Fruit fly (Drosophila melanogaster) whole organism, embryonic: ENCODE results near the gene Rab9Fa.

ENCODE experiments used
- Aef1 ChIP-seq: fragments of 200-800 bp; sonication (Bioruptor generic); IDR thresholded peaks from 3 replicates; pipeline ENCODE4 v1.3.6; 2022; ENCODE audit warnings: missing biosample characterization, missing genetic modification characterization
- Asciz ChIP-seq: fragments of 200-800 bp; sonication (Bioruptor generic); optimal IDR thresholded peaks from 2 replicates; lab custom pipeline; 2017; ENCODE audit warnings: missing biosample characterization, mild to moderate bottlenecking, missing genetic modification characterization, missing genetic modification reagents
- Bteb2 ChIP-seq: fragments of 200-800 bp; sonication (Bioruptor generic); optimal IDR thresholded peaks from 2 replicates; lab custom pipeline; 2016; ENCODE audit warnings: missing biosample characterization, missing genetic modification characterization
- C15 ChIP-seq: fragments of 200-800 bp; sonication (Bioruptor generic); IDR thresholded peaks from 3 replicates; pipeline ENCODE4 v1.3.6; 2022; ENCODE audit warnings: missing biosample characterization, missing genetic modification characterization
- CG10209 ChIP-seq: fragments of 200-800 bp; sonication (Bioruptor generic); optimal IDR thresholded peaks from 3 replicates; lab custom pipeline; 2017; ENCODE audit warnings: missing biosample characterization, mild to moderate bottlenecking, missing genetic modification characterization, missing genetic modification reagents
- CG10979 ChIP-seq: fragments of 200-800 bp; sonication (Bioruptor generic); optimal IDR thresholded peaks from 2 replicates; lab custom pipeline; 2018; ENCODE audit warnings: missing biosample characterization, mild to moderate bottlenecking, missing genetic modification characterization, moderate library complexity
- CG11398 ChIP-seq: fragments of 200-800 bp; sonication (Bioruptor generic); optimal IDR thresholded peaks from 2 replicates; lab custom pipeline; 2016; ENCODE audit warnings: missing biosample characterization, missing genetic modification characterization
- CG1233 ChIP-seq: fragments of 200-800 bp; sonication (Bioruptor generic); optimal IDR thresholded peaks from 4 replicates; lab custom pipeline; 2018; ENCODE audit warnings: missing biosample characterization, mild to moderate bottlenecking, missing genetic modification characterization
- CG13894 ChIP-seq: fragments of 200-800 bp; sonication (Bioruptor generic); optimal IDR thresholded peaks from 3 replicates; lab custom pipeline; 2018; ENCODE audit warnings: missing biosample characterization, mild to moderate bottlenecking, missing genetic modification characterization, moderate library complexity
- CG15269 ChIP-seq: fragments of 200-800 bp; sonication (Bioruptor generic); optimal IDR thresholded peaks from 2 replicates; lab custom pipeline; 2018; ENCODE audit warnings: missing biosample characterization, mild to moderate bottlenecking, missing genetic modification characterization, moderate library complexity
- CG17359 ChIP-seq: fragments of 200-800 bp; sonication (Bioruptor generic); optimal IDR thresholded peaks from 3 replicates; lab custom pipeline; 2018; ENCODE audit warnings: missing biosample characterization, mild to moderate bottlenecking, missing genetic modification characterization, moderate library complexity
- CG18011 ChIP-seq: fragments of 200-800 bp; sonication (Bioruptor generic); optimal IDR thresholded peaks from 2 replicates; lab custom pipeline; 2017; ENCODE audit warnings: missing biosample characterization, missing genetic modification characterization, mild to moderate bottlenecking, moderate library complexity, missing genotype
- CG2116 ChIP-seq: fragments of 200-800 bp; sonication (Bioruptor generic); optimal IDR thresholded peaks from 3 replicates; lab custom pipeline; 2018; ENCODE audit warnings: missing biosample characterization, mild to moderate bottlenecking, missing genetic modification characterization
- CG2712 ChIP-seq: fragments of 200-800 bp; optimal IDR thresholded peaks from 3 replicates; lab custom pipeline; 2019; ENCODE audit warnings: missing biosample characterization, mild to moderate bottlenecking, missing genetic modification characterization, moderate library complexity
- CG33213 ChIP-seq: fragments of 200-800 bp; sonication (Bioruptor generic); optimal IDR thresholded peaks from 3 replicates; lab custom pipeline; 2016; ENCODE audit warnings: missing biosample characterization, missing genetic modification characterization
- CG34422 ChIP-seq: fragments of 200-800 bp; sonication (Bioruptor generic); IDR thresholded peaks from 3 replicates; pipeline ENCODE4 v1.3.6; 2022; ENCODE audit warnings: missing biosample characterization, missing genetic modification characterization
- CG3838 ChIP-seq: fragments of 200-800 bp; sonication (Bioruptor generic); optimal IDR thresholded peaks from 3 replicates; lab custom pipeline; 2016; ENCODE audit warnings: missing biosample characterization, missing genetic modification characterization
- CG6272 ChIP-seq: fragments of 200-800 bp; sonication (Bioruptor generic); IDR thresholded peaks from 2 replicates; pipeline ENCODE4 v1.3.6; 2022; ENCODE audit warnings: missing biosample characterization, missing genetic modification characterization
- CG6689 ChIP-seq: fragments of 200-800 bp; sonication (Bioruptor generic); IDR thresholded peaks from 2 replicates; pipeline ENCODE4 v1.3.6; 2022; ENCODE audit warnings: missing biosample characterization, missing genetic modification characterization
- CG6765 ChIP-seq: fragments of 200-800 bp; sonication (Bioruptor generic); optimal IDR thresholded peaks from 3 replicates; lab custom pipeline; 2017; ENCODE audit warnings: missing biosample characterization, mild to moderate bottlenecking, missing genetic modification characterization
- CG7372 ChIP-seq: fragments of 200-800 bp; sonication (Bioruptor generic); IDR thresholded peaks from 2 replicates; pipeline ENCODE4 v1.3.6; 2022; ENCODE audit warnings: missing biosample characterization, missing genetic modification characterization
- CG7745 ChIP-seq: fragments of 200-800 bp; sonication (Bioruptor generic); optimal IDR thresholded peaks from 2 replicates; lab custom pipeline; 2018; ENCODE audit warnings: missing biosample characterization, mild to moderate bottlenecking, missing genetic modification characterization, moderate library complexity
- CG8765 ChIP-seq: fragments of 200-800 bp; sonication (Bioruptor generic); IDR thresholded peaks from 2 replicates; pipeline ENCODE4 v1.3.6; 2022; ENCODE audit warnings: missing biosample characterization, missing genetic modification characterization
- Camta ChIP-seq: fragments of 200-800 bp; sonication (Bioruptor generic); optimal IDR thresholded peaks from 2 replicates; lab custom pipeline; 2016; ENCODE audit warnings: missing biosample characterization, missing genetic modification characterization
- Deaf1 ChIP-seq: fragments of 200-800 bp; optimal IDR thresholded peaks from 3 replicates; lab custom pipeline; 2019; ENCODE audit warnings: missing biosample characterization, mild to moderate bottlenecking, missing genetic modification characterization, moderate library complexity
- H15 ChIP-seq: fragments of 200-800 bp; sonication (Bioruptor generic); IDR thresholded peaks from 3 replicates; pipeline ENCODE4 v1.3.6; 2022; ENCODE audit warnings: missing biosample characterization, missing genetic modification characterization
- HHEX ChIP-seq: fragments of 200-800 bp; sonication (Bioruptor generic); optimal IDR thresholded peaks from 3 replicates; lab custom pipeline; 2017; ENCODE audit warnings: missing biosample characterization, mild to moderate bottlenecking, missing genetic modification characterization, missing genetic modification reagents
- HmgD ChIP-seq: fragments of 200-800 bp; sonication (Bioruptor generic); optimal IDR thresholded peaks from 3 replicates; lab custom pipeline; 2016; ENCODE audit warnings: missing biosample characterization, missing genetic modification characterization
- HmgZ ChIP-seq: fragments of 200-800 bp; sonication (Bioruptor generic); optimal IDR thresholded peaks from 2 replicates; lab custom pipeline; 2018; ENCODE audit warnings: missing biosample characterization, mild to moderate bottlenecking, missing genetic modification characterization
- Max ChIP-seq: fragments of 200-800 bp; sonication (Bioruptor generic); optimal IDR thresholded peaks from 2 replicates; lab custom pipeline; 2016; ENCODE audit warnings: missing biosample characterization, mild to moderate bottlenecking, missing genetic modification characterization
- Med ChIP-seq: fragments of 200-800 bp; sonication (Bioruptor generic); peaks from one replicate; lab custom pipeline; 2016; ENCODE audit warnings: missing biosample characterization, missing genetic modification characterization, mild to moderate bottlenecking, inconsistent platforms, moderate library complexity
- NfI ChIP-seq: fragments of 200-800 bp; sonication (Bioruptor generic); optimal IDR thresholded peaks from 3 replicates; lab custom pipeline; 2018; ENCODE audit warnings: missing biosample characterization, mild to moderate bottlenecking, missing genetic modification characterization, moderate library complexity
- Sry-δ ChIP-seq: fragments of 200-800 bp; sonication (Bioruptor generic); optimal IDR thresholded peaks from 2 replicates; lab custom pipeline; 2016; ENCODE audit warnings: missing biosample characterization, missing genetic modification characterization
- TFAM ChIP-seq: fragments of 200-800 bp; sonication (Bioruptor generic); optimal IDR thresholded peaks from 2 replicates; lab custom pipeline; 2017; ENCODE audit warnings: missing biosample characterization, missing genetic modification characterization, inconsistent platforms
- abd-A ChIP-seq: fragments of 200-800 bp; sonication (Bioruptor generic); optimal IDR thresholded peaks from 3 replicates; lab custom pipeline; 2019; ENCODE audit warnings: missing biosample characterization, mild to moderate bottlenecking, missing genetic modification characterization, moderate library complexity
- disco-r ChIP-seq: fragments of 200-800 bp; sonication (Bioruptor generic); optimal IDR thresholded peaks from 2 replicates; lab custom pipeline; 2016; ENCODE audit warnings: missing biosample characterization, missing genetic modification characterization
- dpn ChIP-seq, 2 experiments: fragments of 200-800 bp; sonication (Bioruptor generic); optimal IDR thresholded peaks; 3 replicates each; lab custom pipeline; 2016; ENCODE audit warnings: missing biosample characterization in 2 of 2, missing genetic modification characterization in 2 of 2
- eve ChIP-seq, 2 experiments: fragments of >200 bp; optimal IDR thresholded peaks; 2 replicates each; lab custom pipeline; 2017; ENCODE audit warnings: missing biosample characterization in 2 of 2, missing genetic modification characterization in 2 of 2
- exex ChIP-seq: fragments of 200-800 bp; sonication (Bioruptor generic); optimal IDR thresholded peaks from 4 replicates; lab custom pipeline; 2018; ENCODE audit warnings: missing biosample characterization, mild to moderate bottlenecking, missing genetic modification characterization, moderate library complexity
- fu2 ChIP-seq: fragments of 200-800 bp; sonication (Bioruptor generic); optimal IDR thresholded peaks from 2 replicates; lab custom pipeline; 2016; ENCODE audit warnings: missing biosample characterization, missing genetic modification characterization
- hb ChIP-seq: fragments of 200-800 bp; sonication (Bioruptor generic); IDR thresholded peaks from 3 replicates; pipeline ENCODE4 v1.3.6; 2022; ENCODE audit warnings: missing biosample characterization, missing genetic modification characterization; ENCODE audit not compliant: partially characterized antibody
- hbn ChIP-seq: fragments of 200-800 bp; sonication (Bioruptor generic); IDR thresholded peaks from 2 replicates; pipeline ENCODE4 v1.3.6; 2022; ENCODE audit warnings: missing biosample characterization, missing genetic modification characterization; ENCODE audit not compliant: partially characterized antibody
- inv ChIP-seq: fragments of 200-800 bp; sonication (Bioruptor generic); IDR thresholded peaks from 2 replicates; pipeline ENCODE4 v1.3.6; 2022; ENCODE audit warnings: missing biosample characterization, missing genetic modification characterization; ENCODE audit not compliant: partially characterized antibody
- kah ChIP-seq: fragments of 200-800 bp; sonication (Bioruptor generic); optimal IDR thresholded peaks from 2 replicates; lab custom pipeline; 2018; ENCODE audit warnings: missing biosample characterization, mild to moderate bottlenecking, missing genetic modification characterization
- lab ChIP-seq: fragments of 200-800 bp; sonication (Bioruptor generic); optimal IDR thresholded peaks from 3 replicates; lab custom pipeline; 2017; ENCODE audit warnings: missing biosample characterization, missing genetic modification characterization, mild to moderate bottlenecking, moderate library complexity, missing genetic modification reagents
- luna ChIP-seq: fragments of 200-800 bp; sonication (Bioruptor generic); optimal IDR thresholded peaks from 2 replicates; lab custom pipeline; 2016; ENCODE audit warnings: missing biosample characterization, missing genetic modification characterization
- pfk ChIP-seq: fragments of 200-800 bp; sonication (Bioruptor generic); optimal IDR thresholded peaks from 2 replicates; lab custom pipeline; 2018; ENCODE audit warnings: missing biosample characterization, mild to moderate bottlenecking, missing genetic modification characterization, moderate library complexity
- psq ChIP-seq: fragments of 200-800 bp; sonication (Bioruptor generic); optimal IDR thresholded peaks from 2 replicates; lab custom pipeline; 2017; ENCODE audit warnings: missing biosample characterization, missing genetic modification characterization
- sd ChIP-seq: fragments of 200-800 bp; sonication (Bioruptor generic); optimal IDR thresholded peaks from 3 replicates; lab custom pipeline; 2018; ENCODE audit warnings: missing biosample characterization, mild to moderate bottlenecking, missing genetic modification characterization, moderate library complexity
- sim ChIP-seq: fragments of 200-800 bp; sonication (Bioruptor generic); IDR thresholded peaks from 2 replicates; pipeline ENCODE4 v1.3.6; 2022; ENCODE audit warnings: missing biosample characterization, missing genetic modification characterization
- sr ChIP-seq: fragments of 200-800 bp; sonication (Bioruptor generic); IDR thresholded peaks from 3 replicates; pipeline ENCODE4 v1.3.6; 2022; ENCODE audit warnings: missing biosample characterization, missing genetic modification characterization
- ttk ChIP-seq: fragments of 200-800 bp; sonication (Bioruptor generic); IDR thresholded peaks from 2 replicates; pipeline ENCODE4 v2.1.2; 2022; ENCODE audit warnings: missing biosample characterization, missing genetic modification characterization

Rab9Fa gene

DNA sequence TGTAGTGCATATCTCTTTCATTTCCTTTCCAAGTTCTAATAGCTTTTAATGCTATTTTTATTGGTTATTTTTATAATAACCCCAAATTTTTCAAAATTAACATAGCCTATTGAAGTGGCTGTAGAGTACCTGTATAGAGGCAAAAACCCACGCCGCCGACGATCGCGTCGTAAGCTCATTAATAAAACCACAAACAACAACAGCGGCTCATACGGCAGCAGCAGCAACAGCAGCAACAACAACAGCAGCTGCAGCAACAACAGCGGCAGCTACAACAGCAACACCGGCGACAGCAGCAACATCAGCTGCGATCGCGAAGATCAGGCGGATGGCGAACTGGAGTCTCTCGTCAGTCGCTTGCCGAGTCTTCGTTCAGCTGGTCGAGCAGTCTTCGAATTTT lies 23.7 kb downstream of the Rab9Fa start, which contains the start of gene CG2145 (continued):
- TF ChIP-seq H15: no peak
- no peak for TF ChIP-seq HmgD (GFP tag; lab: Kevin White, UChicago)
- TF ChIP-seq lab (GFP tag; lab: Kevin White, UChicago): no peak
- no peak for TF ChIP-seq inv
- no peak for TF ChIP-seq Bteb2
- TF ChIP-seq eve (GFP tag; optimal IDR thresholded peaks at IDR 0.05; lab: Kevin White, UChicago): no peak
- TF ChIP-seq CG17359 (tag; lab: Kevin White, UChicago): no peak
- no peak for TF ChIP-seq kah (GFP tag; lab: Kevin White, UChicago)
- no peak for TF ChIP-seq CG10979 (tag; lab: Kevin White, UChicago)
- no peak for TF ChIP-seq CG7745 (tag; lab: Kevin White, UChicago)
- TF ChIP-seq sd: no peak
- peak; percentile 38 for TF ChIP-seq CG2712
- TF ChIP-seq TFAM: no peak
- TF ChIP-seq fu2 (GFP tag; lab: Kevin White, UChicago): no peak
- TF ChIP-seq psq (GFP tag; lab: Kevin White, UChicago): no peak
- no peak for TF ChIP-seq Camta (GFP tag; lab: Kevin White, UChicago)
- no peak for TF ChIP-seq HHEX
- no peak for TF ChIP-seq CG6272 (GFP tag; lab: Robert Waterston, UW)
- TF ChIP-seq dpn (GFP tag; optimal IDR thresholded peaks at IDR 0.05; lab: Kevin White, UChicago): no peak
- no peak for TF ChIP-seq CG33213 (GFP tag; lab: Kevin White, UChicago)
- no peak for TF ChIP-seq CG6689
- no peak for TF ChIP-seq disco-r (GFP tag; lab: Kevin White, UChicago)
- no peak for TF ChIP-seq Sry-δ (GFP tag; lab: Kevin White, UChicago)
- no peak for TF ChIP-seq CG6765 (GFP tag; lab: Kevin White, UChicago)
- TF ChIP-seq Aef1 (GFP tag; lab: Robert Waterston, UW): peak; percentile 62
- TF ChIP-seq pfk: no peak
- no peak for TF ChIP-seq exex (tag; lab: Kevin White, UChicago)
- no peak for TF ChIP-seq HmgZ (tag; lab: Kevin White, UChicago)
- no peak for TF ChIP-seq CG2116 (GFP tag; lab: Kevin White, UChicago)
- TF ChIP-seq CG8765 (GFP tag; lab: Robert Waterston, UW): peak; percentile 36; the same call in 1 of the 2 replicates
- no peak for TF ChIP-seq luna (GFP tag; lab: Kevin White, UChicago)
- no peak for TF ChIP-seq CG3838 (GFP tag; lab: Kevin White, UChicago)
- TF ChIP-seq Deaf1 (tag; lab: Kevin White, UChicago): peak; percentile 84
- TF ChIP-seq CG11398 (GFP tag; lab: Kevin White, UChicago): no peak
- no peak for TF ChIP-seq sim (GFP tag; lab: Robert Waterston, UW)
- TF ChIP-seq hbn (GFP tag; lab: Robert Waterston, UW): no peak
- TF ChIP-seq CG34422 (GFP tag; lab: Robert Waterston, UW): no peak
- 0 out of 3 replicates have a peak, but pooled peaks have one; percentile 51 for TF ChIP-seq sr (GFP tag; lab: Robert Waterston, UW)
- TF ChIP-seq CG1233 (GFP tag; lab: Kevin White, UChicago): no peak
- TF ChIP-seq C15 (GFP tag; lab: Robert Waterston, UW): no peak
- TF ChIP-seq CG15269 (tag; lab: Kevin White, UChicago): no peak
- no peak for TF ChIP-seq ttk (GFP tag; lab: Robert Waterston, UW)
- peak; percentile 5 for TF ChIP-seq abd-A (tag; lab: Kevin White, UChicago)
- no peak for TF ChIP-seq CG10209 (GFP tag; lab: Kevin White, UChicago)
- TF ChIP-seq Max: no peak
- no peak for TF ChIP-seq CG18011 (GFP tag; lab: Kevin White, UChicago)
- no peak for TF ChIP-seq CG7372 (GFP tag; lab: Robert Waterston, UW)
- no peak for TF ChIP-seq NfI (GFP tag; lab: Kevin White, UChicago)
- no peak for TF ChIP-seq Asciz (GFP tag; lab: Kevin White, UChicago)
- TF ChIP-seq CG13894 (tag; lab: Kevin White, UChicago): no peak
- peak; percentile 50 for TF ChIP-seq Med
- no peak for TF ChIP-seq hb (GFP tag; lab: Robert Waterston, UW)
